Worm (Caenorhabditis elegans) whole organism, early embryonic: ENCODE measurements around the gene Y58A7A.4.

Experiments
- B0310.2 ChIP-seq: sonication (generic microtip); optimal IDR thresholded peaks from 2 replicates; lab custom pipeline; 2016; ENCODE audit warnings: mild to moderate bottlenecking, missing genetic modification characterization, missing compliant biosample characterization
- F13C5.2 ChIP-seq: sonication (generic microtip); optimal IDR thresholded peaks from 2 replicates; lab custom pipeline; 2017; ENCODE audit warnings: mild to moderate bottlenecking, missing genetic modification characterization, inconsistent platforms, missing compliant biosample characterization
- ama-1 ChIP-seq: fragments of 150-350 bp; optimal IDR thresholded peaks from 2 replicates; lab custom pipeline; 2014
- ceh-13 ChIP-seq: fragments of 200-800 bp; sonication (Bioruptor generic); optimal IDR thresholded peaks from 2 replicates; lab custom pipeline; 2018; ENCODE audit warnings: mild to moderate bottlenecking, missing genetic modification characterization, missing compliant biosample characterization
- ceh-36 ChIP-seq: sonication (generic microtip); optimal IDR thresholded peaks from 2 replicates; lab custom pipeline; 2016; ENCODE audit warnings: missing genetic modification characterization, inconsistent platforms, missing compliant biosample characterization
- flt-1 ChIP-seq: fragments of 200-800 bp; sonication (Bioruptor generic); IDR thresholded peaks from 2 replicates; pipeline ENCODE4 v1.3.6; 2022; ENCODE audit warnings: missing genetic modification characterization, missing compliant biosample characterization
- hmbx-1 ChIP-seq: sonication (generic microtip); optimal IDR thresholded peaks from 2 replicates; lab custom pipeline; 2016; ENCODE audit warnings: mild to moderate bottlenecking, missing genetic modification characterization, missing compliant biosample characterization
- hmg-4 ChIP-seq: fragments of 200-800 bp; sonication (Bioruptor generic); optimal IDR thresholded peaks from 2 replicates; lab custom pipeline; 2018; ENCODE audit warnings: mild to moderate bottlenecking, missing genetic modification characterization, missing compliant biosample characterization
- pes-1 ChIP-seq: fragments of 200-800 bp; sonication (Bioruptor generic); IDR thresholded peaks from 2 replicates; pipeline ENCODE4 v1.3.6; 2022; ENCODE audit warnings: missing genetic modification reagents, missing genetic modification characterization, missing compliant biosample characterization
- scrt-1 ChIP-seq: fragments of 200-800 bp; sonication (Bioruptor generic); IDR thresholded peaks from 2 replicates; pipeline ENCODE4 v1.3.6; 2022; ENCODE audit warnings: missing genetic modification characterization, missing compliant biosample characterization
- sea-1 ChIP-seq: fragments of 200-800 bp; sonication (Bioruptor generic); conservative IDR thresholded peaks from 2 replicates; pipeline ENCODE4 v1.3.6; 2022; ENCODE audit warnings: missing genetic modification characterization, missing compliant biosample characterization
- tbx-11 ChIP-seq: fragments of 200-800 bp; sonication (Bioruptor generic); IDR thresholded peaks from 2 replicates; pipeline ENCODE4 v1.3.6; 2022; ENCODE audit warnings: missing genetic modification characterization, missing compliant biosample characterization
- tbx-37 ChIP-seq: fragments of 200-800 bp; sonication (Bioruptor generic); conservative IDR thresholded peaks from 2 replicates; pipeline ENCODE4 v1.3.6; 2022; ENCODE audit warnings: missing genetic modification reagents, missing genetic modification characterization, missing compliant biosample characterization

ce11 chrV:5098925-5099324 is 14.1 kb upstream of the Y58A7A.4 start, which contains the start of gene unc-46:
- TF ChIP-seq ceh-13 (GFP tag; lab: Kevin White, UChicago) (no peak), F13C5.2 (tag; lab: Kevin White, UChicago) (no peak), ama-1 (lab: Kevin White, UChicago) (no peak), ceh-36 (tag; lab: Kevin White, UChicago) (no peak), flt-1 (GFP tag; lab: Robert Waterston, UW) (no peak), pes-1 (no peak), tbx-11 (GFP tag; lab: Robert Waterston, UW) (no peak), tbx-37 (no peak), hmbx-1 (tag; lab: Kevin White, UChicago) (no peak), B0310.2 (tag; lab: Kevin White, UChicago) (no peak), hmg-4 (GFP tag; lab: Kevin White, UChicago) (no peak), sea-1 (GFP tag; lab: Robert Waterston, UW) (no peak), scrt-1 (GFP tag; lab: Robert Waterston, UW) (no peak)
